Worm (Caenorhabditis elegans): Measurements from ENCODE around the gene R04E5.9.

- TF ChIP-seq nhr-23 (tag; optimal IDR thresholded peaks at IDR 0.05) (no peak), ama-1 (optimal IDR thresholded peaks at IDR 0.05) (no peak), nhr-11 (tag; optimal IDR thresholded peaks at IDR 0.05) (no peak), blmp-1 (tag; optimal IDR thresholded peaks at IDR 0.05; ENCODE audit: insufficient read depth) (no peak)
Measured at ce11 chrX:8787689-8788222, 23.2 kb downstream of the R04E5.9 start.

Measured in whole organism, L2 larva.